Fruit fly (Drosophila melanogaster) Kc167 (cell line): ENCODE data around the gene sip1.

Experiments
- Sin3A ChIP-seq: fragments of >200 bp; optimal IDR thresholded peaks from 2 replicates; lab custom pipeline; 2018; ENCODE audit warnings: missing external identifiers
- insv ChIP-seq: fragments of >200 bp; optimal IDR thresholded peaks from 3 replicates; lab custom pipeline; 2018; ENCODE audit warnings: missing external identifiers

DNA sequence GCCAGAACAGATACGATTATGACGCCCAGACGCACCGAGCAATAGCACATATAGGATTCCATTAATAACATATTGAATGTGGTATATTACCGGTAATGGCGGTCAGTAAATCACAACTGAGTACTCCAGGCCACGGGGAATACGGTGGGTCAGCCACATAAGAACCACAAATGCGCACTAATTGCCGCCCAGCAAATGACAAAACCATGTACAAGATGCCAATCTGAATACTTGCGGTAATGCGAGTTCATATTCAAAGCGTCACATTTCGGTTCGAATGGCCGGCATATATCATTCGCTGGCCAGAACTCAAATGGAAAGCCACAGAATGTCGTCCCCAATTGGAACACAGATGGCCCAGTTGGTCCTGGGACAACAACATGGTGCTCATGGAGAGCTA is 4.3 kb upstream of the sip1 start, which contains the start of the genes CG14007 and CG34011:
- no peak for TF ChIP-seq insv (lab: Kevin White, UChicago)
- TF ChIP-seq Sin3A (lab: Kevin White, UChicago), result no peak
